Worm (Caenorhabditis elegans) whole organism, early embryonic: ENCODE results near the gene T03D8.6.

ENCODE experiments used
- F13C5.2 ChIP-seq: sonication (generic microtip); optimal IDR thresholded peaks from 2 replicates; lab custom pipeline; 2017; ENCODE audit warnings: mild to moderate bottlenecking, missing genetic modification characterization, inconsistent platforms, missing compliant biosample characterization
- aly-1 ChIP-seq: sonication (generic microtip); optimal IDR thresholded peaks from 2 replicates; lab custom pipeline; 2016; ENCODE audit warnings: missing genetic modification characterization, missing compliant biosample characterization
- ama-1 ChIP-seq: fragments of 150-350 bp; optimal IDR thresholded peaks from 2 replicates; lab custom pipeline; 2014
- hmg-4 ChIP-seq: fragments of 200-800 bp; sonication (Bioruptor generic); optimal IDR thresholded peaks from 2 replicates; lab custom pipeline; 2018; ENCODE audit warnings: mild to moderate bottlenecking, missing genetic modification characterization, missing compliant biosample characterization
- pes-1 ChIP-seq: fragments of 200-800 bp; sonication (Bioruptor generic); IDR thresholded peaks from 2 replicates; pipeline ENCODE4 v1.3.6; 2022; ENCODE audit warnings: missing genetic modification reagents, missing genetic modification characterization, missing compliant biosample characterization
- scrt-1 ChIP-seq: fragments of 200-800 bp; sonication (Bioruptor generic); IDR thresholded peaks from 2 replicates; pipeline ENCODE4 v1.3.6; 2022; ENCODE audit warnings: missing genetic modification characterization, missing compliant biosample characterization
- tbx-37 ChIP-seq: fragments of 200-800 bp; sonication (Bioruptor generic); conservative IDR thresholded peaks from 2 replicates; pipeline ENCODE4 v1.3.6; 2022; ENCODE audit warnings: missing genetic modification reagents, missing genetic modification characterization, missing compliant biosample characterization
- tra-4 ChIP-seq: sonication (generic microtip); optimal IDR thresholded peaks from 2 replicates; lab custom pipeline; 2017; ENCODE audit warnings: missing genetic modification characterization, missing compliant biosample characterization

T03D8.6 gene

DNA sequence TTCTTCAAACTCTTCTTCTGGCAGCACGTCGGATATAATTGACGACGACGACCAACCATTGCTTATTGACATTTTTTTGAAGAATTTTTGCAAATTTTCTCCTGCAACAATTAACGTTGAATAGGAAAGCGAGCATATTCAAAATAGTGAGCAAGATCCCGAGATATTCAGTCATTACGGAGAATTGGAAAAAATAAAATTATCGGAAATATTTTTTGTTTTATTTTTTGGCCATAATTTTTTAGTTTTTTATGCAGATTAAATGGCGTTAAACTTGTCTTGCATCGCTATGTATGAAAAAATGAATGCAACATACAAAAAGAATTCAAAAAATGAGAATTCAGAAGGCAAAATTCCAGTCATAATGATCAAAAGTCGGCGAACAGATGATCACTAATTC is 50.1 kb downstream of the T03D8.6 start, which contains the start of gene elp-1:
TSS of gene elp-1 (minus strand) at position 101 of the 400 bp plus-strand sequence.
- TF ChIP-seq tra-4 (tag; lab: Kevin White, UChicago) = no peak
- no peak for TF ChIP-seq pes-1 (GFP tag; lab: Robert Waterston, UW)
- no peak for TF ChIP-seq tbx-37 (GFP tag; lab: Robert Waterston, UW)
- TF ChIP-seq aly-1 (tag; lab: Kevin White, UChicago) = no peak
- TF ChIP-seq scrt-1 (GFP tag; lab: Robert Waterston, UW) = no peak
- no peak for TF ChIP-seq F13C5.2 (tag; lab: Kevin White, UChicago)
- no peak for TF ChIP-seq hmg-4 (GFP tag; lab: Kevin White, UChicago)
- TF ChIP-seq ama-1 = no peak
